Worm (Caenorhabditis elegans) whole organism, mixed stage, embryonic: ENCODE data around the gene F20D12.7.

Experiments used
- nhr-2 ChIP-seq: fragments of 150-350 bp; optimal IDR thresholded peaks from 2 replicates; lab custom pipeline; 2014; ENCODE audit warnings: missing biosample characterization, missing genetic modification characterization
- nhr-28 ChIP-seq: fragments of 150-350 bp; optimal IDR thresholded peaks from 2 replicates; lab custom pipeline; 2014; ENCODE audit warnings: missing biosample characterization, missing genetic modification characterization
- pha-4 ChIP-seq: fragments of 150-350 bp; optimal IDR thresholded peaks from 2 replicates; lab custom pipeline; 2018; ENCODE audit warnings: missing biosample characterization, missing genetic modification reagents, missing genetic modification characterization

- TF ChIP-seq nhr-2 (tag; lab: Kevin White, UChicago): no peak
- no peak for TF ChIP-seq nhr-28 (tag; lab: Kevin White, UChicago)
- TF ChIP-seq pha-4 (tag; lab: Kevin White, UChicago): no peak
These were observed 10.9 kb downstream of the F20D12.7 start, which contains the start of gene gcy-8 for ce11 chrIV:7927852-7928251.
